Worm (Caenorhabditis elegans) whole organism, L2 larva: ENCODE results near the gene sod-3.
"Not testable (repeated sequence)": the region's sequence is repeated elsewhere in the genome, so short reads cannot be mapped to it uniquely, and the experiment has no call there.

ENCODE experiments used
- ceh-82 ChIP-seq: fragments of 150-350 bp; optimal IDR thresholded peaks from 2 replicates; lab custom pipeline; 2014; ENCODE audit warnings: missing biosample characterization, missing genetic modification characterization
- lsy-2 ChIP-seq, 2 experiments: fragments of 150-350 bp in 1 of 2; sonication (generic microtip) in 1 of 2; optimal IDR thresholded peaks; 2 replicates each; lab custom pipeline; 2014 to 2017; ENCODE audit warnings: missing biosample characterization in 2 of 2, missing genetic modification characterization in 2 of 2
- nhr-12 ChIP-seq: fragments of 150-350 bp; optimal IDR thresholded peaks from 2 replicates; lab custom pipeline; 2014; ENCODE audit warnings: missing biosample characterization, missing genetic modification characterization
- nhr-237 ChIP-seq: fragments of 150-350 bp; optimal IDR thresholded peaks from 2 replicates; lab custom pipeline; 2014; ENCODE audit warnings: missing biosample characterization, missing genetic modification characterization
- ztf-4 ChIP-seq: fragments of 150-350 bp; optimal IDR thresholded peaks from 2 replicates; lab custom pipeline; 2014; ENCODE audit warnings: missing biosample characterization, missing genetic modification characterization

DNA sequence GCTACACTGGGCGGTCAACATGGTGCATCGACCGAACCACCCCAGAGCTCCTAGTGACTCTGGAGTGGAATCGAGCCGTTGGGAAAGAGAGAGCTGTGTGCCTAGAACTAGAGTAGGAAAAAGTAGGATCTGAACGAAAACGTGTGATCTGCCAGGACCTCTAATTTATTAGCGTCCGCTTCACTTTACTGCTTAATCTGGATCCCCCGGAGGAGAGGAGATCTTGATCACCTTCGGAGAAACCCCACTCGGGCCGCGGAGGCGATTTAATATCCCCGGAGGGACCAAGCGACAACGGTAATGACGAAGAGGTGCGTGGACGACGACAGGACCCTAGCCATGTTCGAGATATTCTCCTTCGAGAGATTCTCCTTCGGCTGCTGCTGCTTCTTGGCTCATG, 24.8 kb downstream of the sod-3 start, which contains the start of gene K09E3.2:
- not testable (repeated sequence) for TF ChIP-seq lsy-2 (tag; optimal IDR thresholded peaks at IDR 0.05; lab: Kevin White, UChicago); ztf-4; nhr-237 (tag; lab: Kevin White, UChicago); nhr-12 (tag; lab: Kevin White, UChicago); ceh-82 (tag; lab: Kevin White, UChicago)
